Worm (Caenorhabditis elegans) whole organism, late embryonic: Measurements from ENCODE around the gene nspc-16.
A peak's percentile ranks its signal among the peaks of the same experiment; 100 is the strongest.

Experiments
- C38D4.7 ChIP-seq: fragments of 200-800 bp; sonication (Bioruptor generic); optimal IDR thresholded peaks from 2 replicates; lab custom pipeline; 2018; ENCODE audit warnings: mild to moderate bottlenecking, missing genetic modification characterization, moderate library complexity, missing compliant biosample characterization
- F13H6.1 ChIP-seq: sonication (generic microtip); optimal IDR thresholded peaks from 2 replicates; lab custom pipeline; 2016; ENCODE audit warnings: missing genetic modification characterization, missing compliant biosample characterization
- K09A11.1 ChIP-seq: sonication (generic microtip); optimal IDR thresholded peaks from 2 replicates; lab custom pipeline; 2017; ENCODE audit warnings: antibody characterized with exemption, mild to moderate bottlenecking, missing genetic modification characterization, missing compliant biosample characterization; ENCODE audit not compliant: insufficient read depth
- Y22D7AL.16 ChIP-seq: sonication (generic microtip); optimal IDR thresholded peaks from 2 replicates; lab custom pipeline; 2016; ENCODE audit warnings: missing genetic modification characterization, missing compliant biosample characterization
- ama-1 ChIP-seq: fragments of 150-350 bp; optimal IDR thresholded peaks from 2 replicates; lab custom pipeline; 2014
- ceh-14 ChIP-seq: sonication (generic microtip); optimal IDR thresholded peaks from 2 replicates; lab custom pipeline; 2016; ENCODE audit warnings: missing genotype, missing genetic modification characterization, missing compliant biosample characterization
- ceh-18 ChIP-seq: sonication (generic microtip); optimal IDR thresholded peaks from 2 replicates; lab custom pipeline; 2016; ENCODE audit warnings: missing genetic modification characterization, missing compliant biosample characterization
- ceh-2 ChIP-seq: sonication (generic microtip); optimal IDR thresholded peaks from 2 replicates; lab custom pipeline; 2016; ENCODE audit warnings: missing genotype, missing genetic modification characterization, missing compliant biosample characterization
- ceh-30 ChIP-seq: fragments of 150-350 bp; optimal IDR thresholded peaks from 2 replicates; lab custom pipeline; 2014; ENCODE audit warnings: missing biosample characterization, missing genetic modification characterization
- ceh-31 ChIP-seq: sonication (generic microtip); optimal IDR thresholded peaks from 2 replicates; lab custom pipeline; 2016; ENCODE audit warnings: missing genetic modification characterization, missing compliant biosample characterization
- ceh-34 ChIP-seq: sonication (generic microtip); optimal IDR thresholded peaks from 2 replicates; lab custom pipeline; 2016; ENCODE audit warnings: mild to moderate bottlenecking, missing genetic modification characterization, missing compliant biosample characterization
- ceh-48 ChIP-seq: sonication (generic microtip); optimal IDR thresholded peaks from 2 replicates; lab custom pipeline; 2016; ENCODE audit warnings: missing genetic modification characterization, inconsistent platforms, missing compliant biosample characterization
- ceh-6 ChIP-seq: fragments of 200-800 bp; sonication (Bioruptor generic); optimal IDR thresholded peaks from 2 replicates; lab custom pipeline; 2018; ENCODE audit warnings: mild to moderate bottlenecking, missing genetic modification characterization, missing compliant biosample characterization
- ceh-9 ChIP-seq: sonication (generic microtip); optimal IDR thresholded peaks from 2 replicates; lab custom pipeline; 2016; ENCODE audit warnings: mild to moderate bottlenecking, missing genetic modification characterization, inconsistent platforms, missing compliant biosample characterization
- che-1 ChIP-seq: sonication (generic microtip); optimal IDR thresholded peaks from 2 replicates; lab custom pipeline; 2016; ENCODE audit warnings: mild to moderate bottlenecking, missing genetic modification characterization, missing compliant biosample characterization
- dve-1 ChIP-seq: sonication (generic microtip); optimal IDR thresholded peaks from 2 replicates; lab custom pipeline; 2017; ENCODE audit warnings: antibody characterized with exemption, mild to moderate bottlenecking, missing genetic modification characterization, missing compliant biosample characterization
- elt-2 ChIP-seq: sonication (generic microtip); optimal IDR thresholded peaks from 2 replicates; lab custom pipeline; 2016; ENCODE audit warnings: missing genetic modification reagents, missing genetic modification characterization, missing compliant biosample characterization
- elt-4 ChIP-seq: sonication (generic microtip); optimal IDR thresholded peaks from 2 replicates; lab custom pipeline; 2016; ENCODE audit warnings: missing genetic modification characterization, missing compliant biosample characterization
- ets-4 ChIP-seq: sonication (generic microtip); optimal IDR thresholded peaks from 2 replicates; lab custom pipeline; 2016; ENCODE audit warnings: missing genetic modification characterization, missing compliant biosample characterization
- eyg-1 ChIP-seq: sonication (generic microtip); optimal IDR thresholded peaks from 2 replicates; lab custom pipeline; 2016; ENCODE audit warnings: missing genotype, missing genetic modification characterization, missing compliant biosample characterization
- fkh-6 ChIP-seq: sonication (generic microtip); optimal IDR thresholded peaks from 2 replicates; lab custom pipeline; 2016; ENCODE audit warnings: missing genetic modification characterization, missing compliant biosample characterization
- hlh-15 ChIP-seq: sonication (generic microtip); optimal IDR thresholded peaks from 2 replicates; lab custom pipeline; 2016; ENCODE audit warnings: missing genetic modification characterization, missing compliant biosample characterization
- hlh-6 ChIP-seq: sonication (generic microtip); optimal IDR thresholded peaks from 2 replicates; lab custom pipeline; 2016; ENCODE audit warnings: missing genotype, missing genetic modification characterization, missing compliant biosample characterization
- lim-6 ChIP-seq: sonication (generic microtip); optimal IDR thresholded peaks from 2 replicates; lab custom pipeline; 2016; ENCODE audit warnings: missing genetic modification characterization, missing compliant biosample characterization
- lin-11 ChIP-seq: fragments of 200-800 bp; sonication (Bioruptor generic); optimal IDR thresholded peaks from 2 replicates; lab custom pipeline; 2018; ENCODE audit warnings: mild to moderate bottlenecking, missing genetic modification characterization, missing compliant biosample characterization
- nfya-1 ChIP-seq: sonication (generic microtip); optimal IDR thresholded peaks from 2 replicates; lab custom pipeline; 2017; ENCODE audit warnings: missing genetic modification characterization, mild to moderate bottlenecking, missing compliant biosample characterization, antibody characterized with exemption, moderate library complexity
- nhr-11 ChIP-seq: fragments of 150-350 bp; optimal IDR thresholded peaks from 2 replicates; lab custom pipeline; 2014; ENCODE audit warnings: missing biosample characterization, missing genetic modification characterization
- pag-3 ChIP-seq: sonication (generic microtip); optimal IDR thresholded peaks from 2 replicates; lab custom pipeline; 2016; ENCODE audit warnings: missing compliant biosample characterization, missing genetic modification characterization, borderline replicate concordance
- pat-9 ChIP-seq: fragments of 200-800 bp; sonication (Bioruptor generic); optimal IDR thresholded peaks from 2 replicates; lab custom pipeline; 2018; ENCODE audit warnings: mild to moderate bottlenecking, missing genetic modification characterization, moderate library complexity, missing compliant biosample characterization
- ref-2 ChIP-seq: sonication (generic microtip); optimal IDR thresholded peaks from 2 replicates; lab custom pipeline; 2016; ENCODE audit warnings: missing genetic modification characterization, missing compliant biosample characterization
- rnt-1 ChIP-seq: sonication (generic microtip); optimal IDR thresholded peaks from 2 replicates; lab custom pipeline; 2016; ENCODE audit warnings: missing genetic modification characterization, missing compliant biosample characterization
- sdc-2 ChIP-seq: sonication (generic microtip); optimal IDR thresholded peaks from 2 replicates; lab custom pipeline; 2016; ENCODE audit warnings: missing genotype, missing genetic modification characterization, missing compliant biosample characterization
- sox-4 ChIP-seq: sonication (generic microtip); optimal IDR thresholded peaks from 2 replicates; lab custom pipeline; 2017; ENCODE audit warnings: mild to moderate bottlenecking, missing genetic modification characterization, inconsistent platforms, missing compliant biosample characterization
- syd-9 ChIP-seq: sonication (generic microtip); optimal IDR thresholded peaks from 2 replicates; lab custom pipeline; 2016; ENCODE audit warnings: mild to moderate bottlenecking, missing genetic modification characterization, moderate library complexity, missing compliant biosample characterization
- tbx-2 ChIP-seq: sonication (generic microtip); optimal IDR thresholded peaks from 2 replicates; lab custom pipeline; 2016; ENCODE audit warnings: missing genetic modification characterization, missing compliant biosample characterization
- ttx-3 ChIP-seq: sonication (generic microtip); optimal IDR thresholded peaks from 2 replicates; lab custom pipeline; 2016; ENCODE audit warnings: missing genetic modification reagents, missing genetic modification characterization, missing compliant biosample characterization
- unc-3 ChIP-seq, 2 experiments: fragments of 200-800 bp in 1 of 2; sonication (Bioruptor generic) in 1 of 2; sonication (generic microtip) in 1 of 2; conservative IDR thresholded peaks in 1 of 2; optimal IDR thresholded peaks in 1 of 2; 2 replicates each; pipeline versions ENCODE4 v1.3.6 to Lab custom; 2016 to 2022; ENCODE audit warnings: missing compliant biosample characterization in 2 of 2, missing genetic modification characterization in 2 of 2, missing genetic modification reagents in 1 of 2
- unc-42 ChIP-seq: sonication (generic microtip); optimal IDR thresholded peaks from 2 replicates; lab custom pipeline; 2016; ENCODE audit warnings: missing genotype, missing genetic modification characterization, missing compliant biosample characterization
- unc-55 ChIP-seq: sonication (generic microtip); optimal IDR thresholded peaks from 2 replicates; lab custom pipeline; 2017; ENCODE audit warnings: missing biosample characterization, missing genetic modification reagents, missing genetic modification characterization
- zip-5 ChIP-seq: sonication (generic microtip); optimal IDR thresholded peaks from 2 replicates; lab custom pipeline; 2016; ENCODE audit warnings: missing genetic modification characterization, missing compliant biosample characterization
- ztf-16 ChIP-seq: sonication (generic microtip); optimal IDR thresholded peaks from 2 replicates; lab custom pipeline; 2017; ENCODE audit warnings: missing genetic modification characterization, missing compliant biosample characterization

Gene nspc-16

ce11 chrX:14543224-14543623, 19.8 kb downstream of the nspc-16 start, which contains the start of gene T24C2.3:
T24C2.3 (plus strand) TSS chrX:14543524.
- no peak for TF ChIP-seq ceh-6 (GFP tag; lab: Kevin White, UChicago)
- no peak for TF ChIP-seq hlh-15 (tag; lab: Kevin White, UChicago)
- TF ChIP-seq ama-1: no peak
- TF ChIP-seq ztf-16 (tag; lab: Kevin White, UChicago): no peak
- TF ChIP-seq nhr-11 (tag; lab: Kevin White, UChicago): no peak
- no peak for TF ChIP-seq eyg-1 (tag; lab: Kevin White, UChicago)
- no peak for TF ChIP-seq che-1 (tag; lab: Kevin White, UChicago)

- TF ChIP-seq lim-6 (tag; lab: Kevin White, UChicago): no peak
- TF ChIP-seq elt-2 (tag; lab: Kevin White, UChicago): no peak
Observed at ce11 chrX:14545543-14545942, 22.2 kb downstream of the nspc-16 start, which contains the start of gene enri-2. enri-2 (plus strand) TSS chrX:14545843.

- TF ChIP-seq tbx-2 (tag; lab: Kevin White, UChicago) (no peak), pat-9 (tag; lab: Kevin White, UChicago) (no peak), F13H6.1 (tag; lab: Kevin White, UChicago) (no peak), fkh-6 (tag; lab: Kevin White, UChicago) (no peak), hlh-6 (tag; lab: Kevin White, UChicago) (no peak)
Observed at ce11 chrX:14549709-14550199, 26.4 kb downstream of the nspc-16 start, which contains the start of gene ram-5. ram-5 (plus strand) TSS chrX:14550149.

- TF ChIP-seq ceh-48 (tag; lab: Kevin White, UChicago): no peak
- no peak for TF ChIP-seq ceh-2 (tag; lab: Kevin White, UChicago)
- TF ChIP-seq elt-4 (tag; lab: Kevin White, UChicago): no peak
- TF ChIP-seq sox-4 (tag; lab: Kevin White, UChicago): no peak
- no peak for TF ChIP-seq ceh-14 (tag; lab: Kevin White, UChicago)
- no peak for TF ChIP-seq elt-2 (tag; lab: Kevin White, UChicago)
- TF ChIP-seq lim-6 (tag; lab: Kevin White, UChicago): no peak
- TF ChIP-seq ceh-9 (tag; lab: Kevin White, UChicago): no peak
- no peak for TF ChIP-seq sdc-2 (tag; lab: Kevin White, UChicago)
- no peak for TF ChIP-seq rnt-1 (tag; lab: Kevin White, UChicago)
- no peak for TF ChIP-seq F13H6.1 (tag; lab: Kevin White, UChicago)
- TF ChIP-seq nfya-1 (tag; lab: Kevin White, UChicago): no peak
- TF ChIP-seq nhr-11 (tag; lab: Kevin White, UChicago): no peak
- no peak for TF ChIP-seq K09A11.1 (tag; lab: Kevin White, UChicago)
- TF ChIP-seq Y22D7AL.16 (tag; lab: Kevin White, UChicago): no peak
- TF ChIP-seq zip-5 (tag; lab: Kevin White, UChicago): no peak
- no peak for TF ChIP-seq ets-4 (tag; lab: Kevin White, UChicago)
Observed at ce11 chrX:14556403-14556802, 33.0 kb downstream of the nspc-16 start.

ce11 chrX:14557352-14557935, 34.1 kb downstream of the nspc-16 start:
- TF ChIP-seq F13H6.1 (tag; lab: Kevin White, UChicago) (peak; percentile 31), C38D4.7 (GFP tag; lab: Kevin White, UChicago) (no peak), pag-3 (tag; lab: Kevin White, UChicago) (no peak), elt-4 (tag; lab: Kevin White, UChicago) (no peak), tbx-2 (tag; lab: Kevin White, UChicago) (peak; percentile 53), unc-42 (tag; lab: Kevin White, UChicago) (peak; percentile 42), unc-55 (GFP tag; lab: Kevin White, UChicago) (peak; percentile 66), ceh-14 (tag; lab: Kevin White, UChicago) (peak; percentile 4), nfya-1 (tag; lab: Kevin White, UChicago) (peak; percentile 45), ceh-31 (tag; lab: Kevin White, UChicago) (peak; percentile 45), hlh-6 (tag; lab: Kevin White, UChicago) (peak; percentile 52), ceh-48 (tag; lab: Kevin White, UChicago) (peak; percentile 32), ref-2 (peak; percentile 48), fkh-6 (tag; lab: Kevin White, UChicago) (no peak), ttx-3 (no peak), ceh-34 (tag; lab: Kevin White, UChicago) (peak; percentile 8), elt-2 (tag; lab: Kevin White, UChicago) (no peak), dve-1 (tag; lab: Kevin White, UChicago) (no peak), ceh-18 (peak; percentile 82), hlh-15 (tag; lab: Kevin White, UChicago) (no peak), ceh-30 (tag; lab: Kevin White, UChicago) (no peak), lin-11 (no peak), sdc-2 (tag; lab: Kevin White, UChicago) (no peak), syd-9 (tag; lab: Kevin White, UChicago) (peak; percentile 49), unc-3 (GFP tag; conservative IDR thresholded peaks at IDR 0.05; lab: Robert Waterston, UW) (no peak), unc-3 (tag; optimal IDR thresholded peaks at IDR 0.05; lab: Kevin White, UChicago) (no peak)
